Fruit fly (Drosophila melanogaster) Kc167 (cell line): ENCODE measurements around the gene Ist1.

Experiments
- Myc ChIP-seq: fragments of >200 bp; optimal IDR thresholded peaks from 2 replicates; lab custom pipeline; 2017; ENCODE audit warnings: missing external identifiers
- Sin3A ChIP-seq: fragments of >200 bp; optimal IDR thresholded peaks from 2 replicates; lab custom pipeline; 2018; ENCODE audit warnings: missing external identifiers
- h ChIP-seq: fragments of >200 bp; optimal IDR thresholded peaks from 3 replicates; lab custom pipeline; 2018; ENCODE audit warnings: missing external identifiers
- insv ChIP-seq: fragments of >200 bp; optimal IDR thresholded peaks from 3 replicates; lab custom pipeline; 2018; ENCODE audit warnings: missing external identifiers
- psq ChIP-seq: fragments of >200 bp; optimal IDR thresholded peaks from 2 replicates; lab custom pipeline; 2017; ENCODE audit warnings: missing external identifiers
- ttk ChIP-seq: sonication (Bioruptor generic); optimal IDR thresholded peaks from 2 replicates; lab custom pipeline; 2017; ENCODE audit warnings: missing external identifiers

The Ist1 gene

dm6 chr3L:6779398-6779797, 23.1 kb upstream of the Ist1 start:
- no peak for TF ChIP-seq Myc (lab: Kevin White, UChicago)
- TF ChIP-seq ttk (lab: Kevin White, UChicago), result no peak
- no peak for TF ChIP-seq insv
- no peak for TF ChIP-seq psq (lab: Kevin White, UChicago)
- TF ChIP-seq h (lab: Kevin White, UChicago), result no peak
- no peak for TF ChIP-seq Sin3A

- TF ChIP-seq Sin3A (no peak), psq (lab: Kevin White, UChicago) (no peak), h (lab: Kevin White, UChicago) (no peak), ttk (lab: Kevin White, UChicago) (no peak), Myc (lab: Kevin White, UChicago) (no peak), insv (no peak)
These were observed 22.6 kb upstream of the Ist1 start for dm6 chr3L:6778804-6779289.

- TF ChIP-seq insv (no peak), Myc (lab: Kevin White, UChicago) (no peak), h (lab: Kevin White, UChicago) (no peak)
These were observed 21.3 kb upstream of the Ist1 start for dm6 chr3L:6777614-6778013.

- TF ChIP-seq h (lab: Kevin White, UChicago), result no peak
- TF ChIP-seq psq (lab: Kevin White, UChicago), result no peak
- no peak for TF ChIP-seq Sin3A
- no peak for TF ChIP-seq insv
- TF ChIP-seq ttk (lab: Kevin White, UChicago), result no peak
- no peak for TF ChIP-seq Myc (lab: Kevin White, UChicago)
These were observed 15.6 kb upstream of the Ist1 start for dm6 chr3L:6771851-6772250.

dm6 chr3L:6771208-6771607, 14.9 kb upstream of the Ist1 start:
- TF ChIP-seq psq (lab: Kevin White, UChicago) (no peak), insv (no peak), ttk (lab: Kevin White, UChicago) (no peak), Myc (lab: Kevin White, UChicago) (no peak), h (lab: Kevin White, UChicago) (no peak)

dm6 chr3L:6767153-6767552, 10.9 kb upstream of the Ist1 start:
- TF ChIP-seq psq (lab: Kevin White, UChicago), result no peak
- no peak for TF ChIP-seq h (lab: Kevin White, UChicago)
- TF ChIP-seq Sin3A, result no peak
- TF ChIP-seq Myc (lab: Kevin White, UChicago), result no peak
- TF ChIP-seq insv, result no peak
- TF ChIP-seq ttk (lab: Kevin White, UChicago), result no peak

dm6 chr3L:6764535-6765187, 8.4 kb upstream of the Ist1 start:
- TF ChIP-seq ttk (lab: Kevin White, UChicago) (no peak), insv (no peak), Sin3A (no peak), h (lab: Kevin White, UChicago) (no peak), Myc (lab: Kevin White, UChicago) (no peak)

- no peak for TF ChIP-seq insv
- no peak for TF ChIP-seq Myc (lab: Kevin White, UChicago)
- TF ChIP-seq h (lab: Kevin White, UChicago), result no peak
- TF ChIP-seq ttk (lab: Kevin White, UChicago), result no peak
- no peak for TF ChIP-seq Sin3A
- no peak for TF ChIP-seq psq (lab: Kevin White, UChicago)
These were observed 7.5 kb upstream of the Ist1 start for dm6 chr3L:6763836-6764235.

- TF ChIP-seq Sin3A (no peak), Myc (lab: Kevin White, UChicago) (no peak), insv (no peak), ttk (lab: Kevin White, UChicago) (no peak), psq (lab: Kevin White, UChicago) (no peak), h (lab: Kevin White, UChicago) (no peak)
These were observed 6.8 kb upstream of the Ist1 start, which contains the start of gene Rsph3 for dm6 chr3L:6763146-6763545. TSS of gene Rsph3 (minus strand) at chr3L:6763246.

dm6 chr3L:6752278-6753096, 3.8 kb downstream of the Ist1 start, which contains the start of the genes velo and Sbds:
TSS of gene velo (minus strand) at chr3L:6752752.
TSS of gene Sbds (plus strand) at chr3L:6752913.
- TF ChIP-seq psq (lab: Kevin White, UChicago), result no peak
- TF ChIP-seq h (lab: Kevin White, UChicago), result no peak
- TF ChIP-seq insv, result no peak
- no peak for TF ChIP-seq Myc (lab: Kevin White, UChicago)
- no peak for TF ChIP-seq Sin3A
- no peak for TF ChIP-seq ttk (lab: Kevin White, UChicago)

dm6 chr3L:6750835-6751234, 5.5 kb downstream of the Ist1 start:
- TF ChIP-seq Myc (lab: Kevin White, UChicago) (no peak), h (lab: Kevin White, UChicago) (no peak), psq (lab: Kevin White, UChicago) (no peak), Sin3A (no peak)

dm6 chr3L:6747127-6747526, 9.2 kb downstream of the Ist1 start:
- no peak for TF ChIP-seq insv
- TF ChIP-seq Myc (lab: Kevin White, UChicago), result no peak
- no peak for TF ChIP-seq h (lab: Kevin White, UChicago)
- no peak for TF ChIP-seq ttk (lab: Kevin White, UChicago)
- no peak for TF ChIP-seq psq (lab: Kevin White, UChicago)
